Fruit fly (Drosophila melanogaster) whole organism, wandering third instar larva: Measurements from ENCODE around the gene erm.

Source experiments
- CG9705 ChIP-seq: fragments of 200-800 bp; sonication (Bioruptor generic); optimal IDR thresholded peaks from 2 replicates; lab custom pipeline; 2018; ENCODE audit warnings: missing biosample characterization, mild to moderate bottlenecking, missing genetic modification characterization
- Dfd ChIP-seq: fragments of >200 bp; optimal IDR thresholded peaks from 2 replicates; lab custom pipeline; 2017; ENCODE audit warnings: missing biosample characterization, missing genetic modification characterization
- Dif ChIP-seq: fragments of 200-275, 200-300 bp; sonication (Bioruptor generic); optimal IDR thresholded peaks from 2 replicates; lab custom pipeline; 2018; ENCODE audit warnings: missing biosample characterization, missing genetic modification characterization; ENCODE audit not compliant: partially characterized antibody
- HLH106 ChIP-seq: fragments of 200-800 bp; optimal IDR thresholded peaks from 3 replicates; lab custom pipeline; 2019; ENCODE audit warnings: missing biosample characterization, mild to moderate bottlenecking, missing genetic modification characterization, moderate library complexity
- Hnf4 ChIP-seq: fragments of 200-800 bp; sonication (Bioruptor generic); optimal IDR thresholded peaks from 2 replicates; lab custom pipeline; 2016; ENCODE audit warnings: missing biosample characterization, mild to moderate bottlenecking, missing genetic modification characterization
- Jra ChIP-seq: sonication (Bioruptor generic); optimal IDR thresholded peaks from 2 replicates; lab custom pipeline; 2016; ENCODE audit warnings: missing biosample characterization, missing genetic modification characterization
- Mio ChIP-seq: sonication (Bioruptor generic); optimal IDR thresholded peaks from 2 replicates; lab custom pipeline; 2016; ENCODE audit warnings: missing biosample characterization, missing genetic modification characterization
- N ChIP-seq: fragments of >200 bp; optimal IDR thresholded peaks from 2 replicates; lab custom pipeline; 2018; ENCODE audit warnings: missing biosample characterization, missing external identifiers, missing genetic modification characterization
- OdsH ChIP-seq: fragments of 200-800 bp; sonication (Bioruptor generic); optimal IDR thresholded peaks from 2 replicates; lab custom pipeline; 2016; ENCODE audit warnings: missing biosample characterization, mild to moderate bottlenecking, missing genetic modification characterization
- Rel ChIP-seq, 2 experiments: fragments of 200-800 bp; sonication (Bioruptor generic) in 1 of 2; optimal IDR thresholded peaks; 2 replicates in 1 of 2; 3 replicates in 1 of 2; lab custom pipeline; 2016 to 2019; ENCODE audit warnings: mild to moderate bottlenecking in 2 of 2, missing biosample characterization in 2 of 2, missing genetic modification characterization in 2 of 2, moderate library complexity in 1 of 2
- Sp1 ChIP-seq: fragments of 200-800 bp; sonication (Bioruptor generic); optimal IDR thresholded peaks from 3 replicates; lab custom pipeline; 2019; ENCODE audit warnings: missing biosample characterization, mild to moderate bottlenecking, missing genetic modification characterization, moderate library complexity
- Vsx2 ChIP-seq: fragments of 200-300, 225-300 bp; sonication (Bioruptor generic); optimal IDR thresholded peaks from 2 replicates; lab custom pipeline; 2018; ENCODE audit warnings: missing biosample characterization, missing genetic modification characterization; ENCODE audit not compliant: partially characterized antibody
- brk ChIP-seq: fragments of 200-800 bp; sonication (Bioruptor generic); optimal IDR thresholded peaks from 2 replicates; lab custom pipeline; 2016; ENCODE audit warnings: missing biosample characterization, mild to moderate bottlenecking, missing genetic modification characterization
- dl ChIP-seq, 2 experiments: fragments of 175-275, 200-275 bp in 1 of 2; fragments of 200-275 bp in 1 of 2; sonication (Bioruptor generic); optimal IDR thresholded peaks; lab custom pipeline; 2018; ENCODE audit warnings: mild to moderate bottlenecking in 2 of 2, missing biosample characterization in 2 of 2, missing genetic modification characterization in 2 of 2, moderate library complexity in 2 of 2; ENCODE audit not compliant: partially characterized antibody in 2 of 2, insufficient read depth in 1 of 2
- dmrt93B ChIP-seq: fragments of 200-800 bp; sonication (Bioruptor generic); optimal IDR thresholded peaks from 2 replicates; lab custom pipeline; 2018; ENCODE audit warnings: missing biosample characterization, mild to moderate bottlenecking, missing genetic modification characterization
- ey ChIP-seq: fragments of 200-800 bp; sonication (Bioruptor generic); optimal IDR thresholded peaks from 2 replicates; lab custom pipeline; 2016; ENCODE audit warnings: missing biosample characterization, missing genetic modification characterization
- foxo ChIP-seq, 2 experiments: fragments of 200-800 bp; sonication (Bioruptor generic); optimal IDR thresholded peaks; 2 replicates in 1 of 2; 3 replicates in 1 of 2; lab custom pipeline; 2016 to 2017; ENCODE audit warnings: missing biosample characterization in 2 of 2, missing genetic modification characterization in 2 of 2
- fru ChIP-seq: fragments of 200-800 bp; sonication (Bioruptor generic); optimal IDR thresholded peaks from 3 replicates; lab custom pipeline; 2016; ENCODE audit warnings: missing biosample characterization, mild to moderate bottlenecking, missing genetic modification characterization
- jim ChIP-seq: fragments of 175-275, 200-325 bp; sonication (Bioruptor generic); optimal IDR thresholded peaks from 2 replicates; lab custom pipeline; 2016; ENCODE audit warnings: missing biosample characterization, mild to moderate bottlenecking, missing genetic modification characterization
- lola ChIP-seq: fragments of >200 bp; optimal IDR thresholded peaks from 2 replicates; lab custom pipeline; 2017; ENCODE audit warnings: missing biosample characterization, missing genetic modification characterization
- psq ChIP-seq: fragments of 200-800 bp; sonication (Bioruptor generic); optimal IDR thresholded peaks from 3 replicates; lab custom pipeline; 2017; ENCODE audit warnings: missing biosample characterization, mild to moderate bottlenecking, missing genetic modification characterization, moderate library complexity
- sage ChIP-seq: fragments of 200-800 bp; sonication (Bioruptor generic); optimal IDR thresholded peaks from 2 replicates; lab custom pipeline; 2016; ENCODE audit warnings: missing biosample characterization, mild to moderate bottlenecking, missing genetic modification characterization
- sv ChIP-seq: fragments of 200-800 bp; sonication (Bioruptor generic); optimal IDR thresholded peaks from 3 replicates; lab custom pipeline; 2016; ENCODE audit warnings: missing biosample characterization, missing genetic modification characterization
- tai ChIP-seq: sonication (Bioruptor generic); optimal IDR thresholded peaks from 2 replicates; lab custom pipeline; 2016; ENCODE audit warnings: missing biosample characterization, missing genetic modification characterization
- usp ChIP-seq: fragments of >200 bp; optimal IDR thresholded peaks from 2 replicates; lab custom pipeline; 2017; ENCODE audit warnings: missing biosample characterization, missing genetic modification characterization
- woc ChIP-seq: sonication (Bioruptor generic); optimal IDR thresholded peaks from 2 replicates; lab custom pipeline; 2016; ENCODE audit warnings: missing biosample characterization, mild to moderate bottlenecking, missing genetic modification characterization

The erm gene

DNA sequence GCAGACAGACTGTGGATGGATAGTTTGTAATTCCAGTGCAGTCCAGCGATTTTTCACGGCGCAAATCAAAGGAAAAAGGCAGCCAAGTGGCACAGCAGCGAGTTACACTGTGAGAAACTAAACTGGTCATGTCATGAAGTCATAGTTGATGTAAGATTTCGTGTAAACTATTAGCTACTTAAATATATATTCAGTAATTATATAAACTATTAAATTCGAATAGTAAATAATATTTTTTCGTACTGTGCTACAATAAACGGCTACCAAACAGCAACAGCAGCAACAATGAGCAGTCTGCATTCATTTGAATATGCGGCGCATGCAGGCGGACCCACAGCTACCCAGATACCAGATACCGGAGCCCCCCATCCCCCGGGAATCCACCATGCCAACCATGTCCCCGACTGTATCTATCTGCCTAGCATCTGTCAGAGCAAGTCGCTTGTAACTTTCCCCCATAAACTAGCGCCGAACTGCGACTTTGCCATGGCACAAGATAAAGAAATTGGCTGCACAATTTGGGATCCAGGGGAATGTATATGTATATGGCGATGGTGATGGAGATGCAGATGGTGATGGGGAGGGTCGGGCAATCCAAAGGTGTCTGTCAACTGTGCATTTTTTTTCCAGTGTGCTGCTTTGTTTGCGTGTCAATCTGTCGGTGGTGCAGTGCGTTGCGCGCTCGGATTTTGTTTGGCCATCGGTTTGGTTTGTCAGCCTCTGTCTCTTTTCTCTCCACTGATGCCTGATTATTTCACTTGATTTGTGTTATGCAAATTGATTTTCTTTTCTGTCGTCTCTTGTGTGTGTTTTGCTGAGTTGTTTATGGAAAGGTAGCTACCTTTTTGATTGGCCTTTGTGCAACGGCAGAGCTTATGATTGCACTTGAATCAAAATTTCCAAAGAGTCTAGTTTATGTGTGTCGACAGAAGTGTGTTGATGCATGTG is 44.0 kb downstream of the erm start:
- TF ChIP-seq Dfd (GFP tag; lab: Kevin White, UChicago), result no peak
- no peak for TF ChIP-seq OdsH
- no peak for TF ChIP-seq Jra (GFP tag; lab: Kevin White, UChicago)
- no peak for TF ChIP-seq CG9705 (GFP tag; lab: Kevin White, UChicago)
- TF ChIP-seq Rel (GFP tag; optimal IDR thresholded peaks at IDR 0.05; lab: Kevin White, UChicago), result no peak
- TF ChIP-seq Rel (tag; optimal IDR thresholded peaks at IDR 0.05; lab: Kevin White, UChicago), result no peak
- no peak for TF ChIP-seq ey (GFP tag; lab: Kevin White, UChicago)
- TF ChIP-seq tai (GFP tag; lab: Kevin White, UChicago), result no peak
- no peak for TF ChIP-seq psq (GFP tag; lab: Kevin White, UChicago)

DNA sequence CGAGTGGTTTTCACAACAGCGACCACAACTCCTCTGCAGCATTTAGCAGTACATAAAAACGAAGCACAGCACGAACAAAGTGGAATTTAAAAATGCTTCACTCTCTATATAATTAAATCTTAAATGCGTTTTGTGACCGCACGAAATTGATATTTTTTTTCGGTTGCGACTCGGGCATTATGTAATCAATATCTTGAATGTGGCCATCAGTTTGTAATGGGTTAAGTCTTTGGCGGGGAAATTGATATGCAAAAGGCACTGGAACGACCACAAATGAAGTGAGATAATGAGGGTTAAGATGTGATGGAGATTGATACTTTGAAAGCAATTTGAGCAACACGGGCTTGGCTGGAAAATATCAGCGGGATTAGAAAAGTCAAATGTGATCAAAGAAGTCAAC is 46.3 kb downstream of the erm start:
- TF ChIP-seq HLH106 (no peak), jim (GFP tag; lab: Kevin White, UChicago) (no peak), usp (GFP tag; lab: Kevin White, UChicago) (no peak), brk (GFP tag; lab: Kevin White, UChicago) (no peak), Jra (GFP tag; lab: Kevin White, UChicago) (no peak), lola (GFP tag; lab: Kevin White, UChicago) (no peak), woc (GFP tag; lab: Kevin White, UChicago) (no peak)

DNA sequence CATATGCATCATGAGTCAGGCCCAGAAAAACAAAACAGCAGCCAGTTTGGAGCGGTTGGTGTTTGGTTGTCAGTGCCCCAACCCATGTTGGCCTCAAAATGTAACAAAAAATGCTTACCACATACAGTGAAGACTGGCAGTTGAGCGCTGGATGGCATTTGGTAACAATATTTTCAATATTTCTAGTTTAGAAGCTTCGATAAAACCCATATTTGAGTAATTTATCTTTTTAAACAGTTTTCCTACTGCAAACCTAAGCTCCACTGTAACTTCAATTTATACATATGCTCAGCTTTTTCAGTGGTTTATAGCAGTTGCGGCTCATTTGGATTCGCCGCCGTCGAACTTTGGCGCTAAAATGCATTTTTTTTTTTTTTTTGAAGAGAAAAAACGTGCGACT is 53.7 kb downstream of the erm start:
- no peak for TF ChIP-seq Mio
- no peak for TF ChIP-seq woc (GFP tag; lab: Kevin White, UChicago)
- TF ChIP-seq psq (GFP tag; lab: Kevin White, UChicago), result no peak
- no peak for TF ChIP-seq Sp1
- TF ChIP-seq usp (GFP tag; lab: Kevin White, UChicago), result no peak
- TF ChIP-seq HLH106, result no peak
- TF ChIP-seq Vsx2 (GFP tag; lab: Kevin White, UChicago), result no peak
- TF ChIP-seq sage, result no peak

DNA sequence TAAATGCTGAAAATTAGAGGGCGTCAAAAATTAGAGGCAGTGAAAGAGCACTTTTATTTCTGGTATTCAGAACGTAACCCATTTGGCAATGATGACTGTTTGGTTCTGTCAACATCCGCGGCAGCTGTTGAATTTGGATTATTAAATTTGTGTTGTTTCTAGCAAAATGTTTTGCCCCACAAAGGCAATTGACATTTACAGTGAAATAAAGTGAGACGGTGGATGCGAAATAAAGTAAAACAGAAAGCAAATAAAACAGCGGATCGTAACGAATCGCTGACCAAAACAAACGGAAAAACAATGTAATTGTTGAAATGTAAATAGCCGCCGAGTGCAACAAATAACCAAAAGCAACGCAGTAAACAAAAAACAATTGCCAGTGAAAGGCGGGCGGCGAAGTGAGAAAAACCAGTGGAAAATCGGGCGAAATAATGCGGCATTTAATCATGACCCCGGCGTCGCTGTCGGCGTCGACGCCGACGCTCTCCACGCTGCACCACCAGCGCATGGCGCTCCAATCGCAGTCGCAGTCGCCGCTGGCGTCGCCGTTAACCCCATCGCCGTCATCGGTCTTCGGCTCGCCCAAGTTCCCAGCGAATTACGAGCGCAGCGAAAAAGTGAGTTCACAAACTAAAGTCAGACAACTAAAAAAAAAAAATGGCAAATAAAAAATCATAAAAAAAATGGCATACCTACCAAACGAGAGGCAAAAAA is 57.0 kb downstream of the erm start:
- TF ChIP-seq Jra (GFP tag; lab: Kevin White, UChicago) (no peak), sv (no peak), sage (no peak), Mio (no peak), jim (GFP tag; lab: Kevin White, UChicago) (no peak), fru (no peak), lola (GFP tag; lab: Kevin White, UChicago) (no peak), N (GFP tag; lab: Kevin White, UChicago) (no peak)

DNA sequence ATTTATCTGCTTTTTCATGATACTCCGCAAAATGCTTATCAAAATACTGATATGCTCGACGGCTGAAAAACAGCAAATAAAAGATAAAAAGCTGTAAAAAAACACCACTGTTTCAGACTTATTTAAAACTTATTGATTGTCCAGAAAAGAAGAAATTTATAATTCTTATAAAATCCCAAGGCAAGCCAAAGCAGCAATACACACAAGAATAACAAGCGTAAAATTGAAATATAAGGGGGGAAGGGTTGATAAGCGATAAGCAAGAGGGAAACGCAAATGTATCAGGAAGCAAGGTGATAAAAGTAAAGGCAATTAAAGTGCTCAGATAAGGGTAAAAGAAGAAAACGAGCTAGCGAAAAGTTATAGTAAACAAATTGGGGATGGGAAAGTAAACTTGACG is 57.7 kb downstream of the erm start:
- TF ChIP-seq woc (GFP tag; lab: Kevin White, UChicago), result no peak
- TF ChIP-seq Dif, result no peak
- no peak for TF ChIP-seq dmrt93B (GFP tag; lab: Kevin White, UChicago)
- no peak for TF ChIP-seq HLH106
- TF ChIP-seq Sp1, result no peak
- TF ChIP-seq dl (GFP tag; optimal IDR thresholded peaks at IDR 0.05; lab: Kevin White, UChicago; ENCODE audit: insufficient read depth in 1 of 2, partially characterized antibody in 2 of 2), result no peak
- TF ChIP-seq lola (GFP tag; lab: Kevin White, UChicago), result no peak
- no peak for TF ChIP-seq sv
- no peak for TF ChIP-seq Mio
- no peak for TF ChIP-seq foxo (GFP tag; optimal IDR thresholded peaks at IDR 0.05; lab: Kevin White, UChicago)
- TF ChIP-seq fru, result no peak
- no peak for TF ChIP-seq Hnf4
